Worm (Caenorhabditis elegans): ENCODE results near the gene nhr-242.

DNA sequence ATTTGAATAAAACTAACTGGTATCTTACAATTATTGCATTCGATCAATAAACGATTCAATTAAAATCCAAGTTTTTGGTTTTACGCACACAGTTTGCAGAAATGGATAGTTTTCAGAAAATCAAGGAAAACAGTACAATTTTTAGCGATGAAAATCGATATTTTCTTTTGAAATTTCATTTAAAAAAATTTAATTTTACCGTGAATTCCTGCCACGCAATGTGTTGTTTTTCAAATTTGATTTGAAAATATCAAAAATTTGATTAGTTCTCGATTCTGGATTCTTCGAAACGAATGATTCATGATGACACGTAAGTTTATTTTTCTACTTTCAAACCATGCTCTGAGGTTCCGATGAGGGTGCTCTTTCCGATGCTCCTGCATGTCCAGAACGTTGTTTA, 19.3 kb downstream of the nhr-242 start, which contains the start of gene Y69A2AR.50:
- TF ChIP-seq T22C8.4 (GFP tag; IDR thresholded peaks at IDR 0.05), result no peak
- TF ChIP-seq tab-1 (GFP tag; IDR thresholded peaks at IDR 0.05), result no peak
- TF ChIP-seq klf-2 (GFP tag; conservative IDR thresholded peaks at IDR 0.05), result no peak
- no peak for TF ChIP-seq ztf-29 (GFP tag; IDR thresholded peaks at IDR 0.05)
